Fruit fly (Drosophila melanogaster) whole organism, wandering third instar larva: Measurements from ENCODE around the gene mtrm.

Experiments
- CG32264 ChIP-seq: fragments of 200-800 bp; sonication (Bioruptor generic); optimal IDR thresholded peaks from 2 replicates; lab custom pipeline; 2016; ENCODE audit warnings: missing biosample characterization, missing genetic modification characterization
- br ChIP-seq: fragments of 200-800 bp; sonication (Bioruptor generic); optimal IDR thresholded peaks from 2 replicates; lab custom pipeline; 2016; ENCODE audit warnings: missing biosample characterization, missing genetic modification characterization
- psq ChIP-seq: fragments of 200-800 bp; sonication (Bioruptor generic); optimal IDR thresholded peaks from 3 replicates; lab custom pipeline; 2017; ENCODE audit warnings: missing biosample characterization, mild to moderate bottlenecking, missing genetic modification characterization, moderate library complexity

- TF ChIP-seq CG32264 (GFP tag; lab: Kevin White, UChicago), result no peak
- TF ChIP-seq br (GFP tag; lab: Kevin White, UChicago), result no peak
- no peak for TF ChIP-seq psq (GFP tag; lab: Kevin White, UChicago)
Measured at dm6 chr3L:8445027-8445426, 32.2 kb downstream of the mtrm start.
